Worm (Caenorhabditis elegans) whole organism, L4 larva: ENCODE results near the gene Y71H2B.2.

Experiments used
- D1046.2 ChIP-seq: fragments of 200-800 bp; sonication (Bioruptor generic); IDR thresholded peaks from 2 replicates; pipeline ENCODE4 v1.3.6; 2022; ENCODE audit warnings: missing genetic modification characterization, missing compliant biosample characterization
- F26F4.8 ChIP-seq: fragments of 200-800 bp; sonication (Bioruptor generic); conservative IDR thresholded peaks from 2 replicates; pipeline ENCODE4 v1.3.6; 2022; ENCODE audit warnings: missing genetic modification characterization, missing compliant biosample characterization
- F44E2.7 ChIP-seq: fragments of 200-800 bp; sonication (Bioruptor generic); IDR thresholded peaks from 2 replicates; pipeline ENCODE4 v2.1.2; 2022; ENCODE audit warnings: missing genetic modification characterization, missing compliant biosample characterization
- R02D3.7 ChIP-seq: fragments of 150-350 bp; sonication (generic microtip); optimal IDR thresholded peaks from 3 replicates; lab custom pipeline; 2014; ENCODE audit warnings: missing biosample characterization, missing genetic modification characterization
- Y48G9A.11 ChIP-seq: fragments of 200-800 bp; sonication (Bioruptor generic); IDR thresholded peaks from 2 replicates; pipeline ENCODE4 v1.3.6; 2022; ENCODE audit warnings: missing genetic modification reagents, missing genetic modification characterization, missing compliant biosample characterization
- Y75B8A.6 ChIP-seq: fragments of 200-800 bp; sonication (Bioruptor generic); IDR thresholded peaks from 2 replicates; pipeline ENCODE4 v1.3.6; 2022; ENCODE audit warnings: missing genetic modification reagents, missing genetic modification characterization, missing compliant biosample characterization
- aha-1 ChIP-seq: fragments of 150-350 bp; peaks from one replicate; lab custom pipeline; 2014; ENCODE audit warnings: missing biosample characterization, missing genetic modification characterization
- aly-2 ChIP-seq: sonication (generic microtip); optimal IDR thresholded peaks from 2 replicates; lab custom pipeline; 2018; ENCODE audit warnings: missing biosample characterization, missing genetic modification characterization
- arid-1 ChIP-seq: fragments of 200-800 bp; sonication (Bioruptor generic); conservative IDR thresholded peaks from 2 replicates; pipeline ENCODE4 v1.3.6; 2022; ENCODE audit warnings: missing genetic modification reagents, missing genetic modification characterization, missing compliant biosample characterization
- ceh-20 ChIP-seq: fragments of 200-800 bp; sonication (Bioruptor generic); IDR thresholded peaks from 2 replicates; pipeline ENCODE4 v1.3.6; 2022; ENCODE audit warnings: missing genetic modification reagents, missing genetic modification characterization, missing compliant biosample characterization
- ceh-28 ChIP-seq: fragments of 150-350 bp; optimal IDR thresholded peaks from 2 replicates; lab custom pipeline; 2014; ENCODE audit warnings: missing biosample characterization, missing genetic modification reagents, missing genetic modification characterization
- ceh-82 ChIP-seq: sonication (generic microtip); optimal IDR thresholded peaks from 2 replicates; lab custom pipeline; 2017; ENCODE audit warnings: missing biosample characterization, missing genetic modification characterization
- ces-1 ChIP-seq: fragments of 150-350 bp; sonication (generic microtip); optimal IDR thresholded peaks from 4 replicates; lab custom pipeline; 2014; ENCODE audit warnings: missing biosample characterization, missing genetic modification reagents, missing genetic modification characterization
- ctbp-1 ChIP-seq: fragments of 200-800 bp; sonication (Bioruptor generic); IDR thresholded peaks from 2 replicates; pipeline ENCODE4 v1.3.6; 2022; ENCODE audit warnings: missing genetic modification reagents, missing genetic modification characterization, missing compliant biosample characterization
- daf-19 ChIP-seq: fragments of 200-800 bp; sonication (Bioruptor generic); conservative IDR thresholded peaks from 2 replicates; pipeline ENCODE4 v1.3.6; 2022; ENCODE audit warnings: missing genetic modification characterization, missing compliant biosample characterization
- daf-8 ChIP-seq: fragments of 200-800 bp; sonication (Bioruptor generic); IDR thresholded peaks from 2 replicates; pipeline ENCODE4 v1.3.6; 2022; ENCODE audit warnings: missing genetic modification characterization, missing compliant biosample characterization
- dmd-6 ChIP-seq: fragments of 200-800 bp; sonication (Bioruptor generic); IDR thresholded peaks from 2 replicates; pipeline ENCODE4 v1.3.6; 2022; ENCODE audit warnings: missing genetic modification reagents, missing genetic modification characterization, missing compliant biosample characterization
- dmd-8 ChIP-seq: fragments of 200-800 bp; sonication (Bioruptor generic); IDR thresholded peaks from 2 replicates; pipeline ENCODE4 v1.3.6; 2022; ENCODE audit warnings: missing genetic modification characterization, missing compliant biosample characterization
- dmd-9 ChIP-seq: fragments of 200-800 bp; sonication (Bioruptor generic); IDR thresholded peaks from 2 replicates; pipeline ENCODE4 v1.3.6; 2022; ENCODE audit warnings: missing genetic modification reagents, missing genetic modification characterization, missing compliant biosample characterization
- dve-1 ChIP-seq: sonication (generic microtip); optimal IDR thresholded peaks from 2 replicates; lab custom pipeline; 2017; ENCODE audit warnings: antibody characterized with exemption, mild to moderate bottlenecking, missing genetic modification characterization, missing compliant biosample characterization; ENCODE audit not compliant: insufficient read depth
- egl-27 ChIP-seq: sonication (generic microtip); optimal IDR thresholded peaks from 3 replicates; lab custom pipeline; 2017; ENCODE audit warnings: missing biosample characterization, missing genetic modification reagents, missing genetic modification characterization
- fos-1 ChIP-seq: fragments of 150-350 bp; optimal IDR thresholded peaks from 2 replicates; lab custom pipeline; 2014; ENCODE audit warnings: missing biosample characterization, missing genetic modification characterization
- hif-1 ChIP-seq, 2 experiments: sonication (generic microtip); optimal IDR thresholded peaks; 2 replicates each; lab custom pipeline; 2016 to 2017; ENCODE audit warnings: missing compliant biosample characterization in 2 of 2, missing genetic modification characterization in 2 of 2, missing genetic modification reagents in 2 of 2, missing genotype in 2 of 2, mild to moderate bottlenecking in 1 of 2
- jun-1 ChIP-seq: fragments of 150-350 bp; optimal IDR thresholded peaks from 2 replicates; lab custom pipeline; 2014; ENCODE audit warnings: missing biosample characterization, missing genetic modification reagents, missing genetic modification characterization
- lim-7 ChIP-seq: fragments of 200-800 bp; sonication (Bioruptor generic); IDR thresholded peaks from 2 replicates; pipeline ENCODE4 v1.3.6; 2022; ENCODE audit warnings: missing genetic modification characterization, missing compliant biosample characterization
- lin-1 ChIP-seq: fragments of 200-800 bp; sonication (Bioruptor generic); IDR thresholded peaks from 2 replicates; pipeline ENCODE4 v1.3.6; 2022; ENCODE audit warnings: missing genetic modification reagents, missing genetic modification characterization, missing compliant biosample characterization
- lin-13 ChIP-seq: fragments of 150-350 bp; optimal IDR thresholded peaks from 2 replicates; lab custom pipeline; 2014; ENCODE audit warnings: missing biosample characterization, missing genetic modification reagents, missing genetic modification characterization
- lin-29 ChIP-seq: fragments of 200-800 bp; sonication (Bioruptor generic); IDR thresholded peaks from 2 replicates; pipeline ENCODE4 v1.3.6; 2022; ENCODE audit warnings: missing genetic modification reagents, missing genetic modification characterization, missing compliant biosample characterization
- lsy-2 ChIP-seq, 2 experiments: fragments of 150-350 bp in 1 of 2; sonication (generic microtip) in 1 of 2; optimal IDR thresholded peaks; 2 replicates each; lab custom pipeline; 2014 to 2017; ENCODE audit warnings: missing biosample characterization in 2 of 2, missing genetic modification characterization in 2 of 2
- madf-5 ChIP-seq, 2 experiments: fragments of 200-800 bp; sonication (Bioruptor generic); IDR thresholded peaks; 2 replicates each; pipeline ENCODE4 v1.3.6; 2022; ENCODE audit warnings: missing compliant biosample characterization in 2 of 2, missing genetic modification characterization in 2 of 2
- mdl-1 ChIP-seq, 2 experiments: fragments of 150-350 bp in 1 of 2; sonication (generic microtip) in 1 of 2; optimal IDR thresholded peaks; 2 replicates each; lab custom pipeline; 2014 to 2017; ENCODE audit warnings: missing biosample characterization in 2 of 2, missing genetic modification characterization in 2 of 2
- mdt-29 ChIP-seq: fragments of 200-800 bp; sonication (Bioruptor generic); IDR thresholded peaks from 2 replicates; pipeline ENCODE4 v1.3.6; 2022; ENCODE audit warnings: missing genetic modification reagents, missing genetic modification characterization, missing compliant biosample characterization
- mes-2 ChIP-seq: sonication (generic microtip); optimal IDR thresholded peaks from 2 replicates; lab custom pipeline; 2016; ENCODE audit warnings: missing genotype, mild to moderate bottlenecking, missing genetic modification characterization, missing compliant biosample characterization; ENCODE audit not compliant: poor library complexity, severe bottlenecking
- nhr-10 ChIP-seq: fragments of 150-350 bp; optimal IDR thresholded peaks from 2 replicates; lab custom pipeline; 2014; ENCODE audit warnings: missing biosample characterization, missing genetic modification characterization
- nhr-102 ChIP-seq: sonication (generic microtip); optimal IDR thresholded peaks from 2 replicates; lab custom pipeline; 2016; ENCODE audit warnings: mild to moderate bottlenecking, missing genetic modification characterization, moderate library complexity, missing compliant biosample characterization
- nhr-11 ChIP-seq: fragments of 150-350 bp; optimal IDR thresholded peaks from 2 replicates; lab custom pipeline; 2014; ENCODE audit warnings: missing biosample characterization, missing genetic modification characterization
- nhr-28 ChIP-seq: fragments of 150-350 bp; optimal IDR thresholded peaks from 2 replicates; lab custom pipeline; 2014; ENCODE audit warnings: missing biosample characterization, missing genetic modification characterization
- nhr-41 ChIP-seq: fragments of 200-800 bp; sonication (Bioruptor generic); IDR thresholded peaks from 2 replicates; pipeline ENCODE4 v1.3.6; 2022; ENCODE audit warnings: missing genetic modification reagents, missing genetic modification characterization, missing compliant biosample characterization
- nhr-42 ChIP-seq: fragments of 200-800 bp; sonication (Bioruptor generic); IDR thresholded peaks from 2 replicates; pipeline ENCODE4 v1.3.6; 2022; ENCODE audit warnings: missing genetic modification characterization, missing compliant biosample characterization
- nhr-48 ChIP-seq: sonication (generic microtip); optimal IDR thresholded peaks from 2 replicates; lab custom pipeline; 2016; ENCODE audit warnings: mild to moderate bottlenecking, missing genetic modification characterization, missing compliant biosample characterization
- nhr-6 ChIP-seq: fragments of 150-350 bp; optimal IDR thresholded peaks from 2 replicates; lab custom pipeline; 2014; ENCODE audit warnings: missing biosample characterization, missing genetic modification characterization
- nhr-76 ChIP-seq: fragments of 150-350 bp; optimal IDR thresholded peaks from 2 replicates; lab custom pipeline; 2014; ENCODE audit warnings: missing biosample characterization, missing genetic modification characterization
- rbr-2 ChIP-seq: sonication (generic microtip); optimal IDR thresholded peaks from 2 replicates; lab custom pipeline; 2016; ENCODE audit warnings: missing genotype, missing genetic modification characterization, missing compliant biosample characterization
- sdz-12 ChIP-seq: fragments of 200-800 bp; sonication (Bioruptor generic); optimal IDR thresholded peaks from 2 replicates; lab custom pipeline; 2018; ENCODE audit warnings: mild to moderate bottlenecking, missing genetic modification characterization, missing compliant biosample characterization
- snpc-1.2 ChIP-seq: fragments of 200-800 bp; sonication (Bioruptor generic); IDR thresholded peaks from 2 replicates; pipeline ENCODE4 v1.3.6; 2022; ENCODE audit warnings: missing genetic modification reagents, missing genetic modification characterization, missing compliant biosample characterization
- spr-1 ChIP-seq: sonication (generic microtip); optimal IDR thresholded peaks from 2 replicates; lab custom pipeline; 2016; ENCODE audit warnings: mild to moderate bottlenecking, missing genetic modification characterization, missing compliant biosample characterization
- spr-3 ChIP-seq: fragments of 200-800 bp; sonication (Bioruptor generic); optimal IDR thresholded peaks from 2 replicates; lab custom pipeline; 2018; ENCODE audit warnings: mild to moderate bottlenecking, missing genetic modification characterization, missing compliant biosample characterization
- tag-97 ChIP-seq: fragments of 200-800 bp; sonication (Bioruptor generic); IDR thresholded peaks from 2 replicates; pipeline ENCODE4 v1.3.6; 2022; ENCODE audit warnings: missing genetic modification characterization, missing compliant biosample characterization
- zfp-3 ChIP-seq: fragments of 200-800 bp; sonication (Bioruptor generic); conservative IDR thresholded peaks from 2 replicates; pipeline ENCODE4 v1.3.6; 2022; ENCODE audit warnings: missing genetic modification reagents, missing genetic modification characterization, missing compliant biosample characterization
- zip-11 ChIP-seq: fragments of 200-800 bp; sonication (Bioruptor generic); IDR thresholded peaks from 2 replicates; pipeline ENCODE4 v1.3.6; 2022; ENCODE audit warnings: missing genetic modification characterization, missing compliant biosample characterization
- ztf-11 ChIP-seq: fragments of 150-350 bp; optimal IDR thresholded peaks from 2 replicates; lab custom pipeline; 2014; ENCODE audit warnings: missing biosample characterization, missing genetic modification characterization

Y71H2B.2 gene

DNA sequence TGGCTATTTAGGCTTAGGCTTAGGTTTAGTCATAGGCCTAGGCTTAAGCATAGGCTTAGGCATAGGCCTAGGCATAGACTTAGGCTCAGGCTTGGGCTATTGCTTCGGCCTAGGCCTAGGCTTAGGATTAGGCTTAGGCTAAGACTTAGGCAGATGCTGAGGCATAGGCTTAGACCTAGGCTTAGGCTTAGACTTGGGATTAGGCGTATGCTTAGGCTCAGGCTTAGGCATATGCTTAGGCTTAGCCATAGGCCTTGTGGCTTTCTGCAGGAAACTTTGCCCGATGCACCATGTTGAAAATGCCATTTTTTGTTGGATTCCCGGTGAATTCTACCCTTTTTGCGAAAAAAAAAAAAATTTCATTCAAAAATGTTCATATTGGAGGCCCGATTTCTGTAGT lies 45.0 kb upstream of the Y71H2B.2 start:
- TF ChIP-seq aha-1 (tag; lab: Kevin White, UChicago) (peak; percentile 52), nhr-41 (GFP tag; lab: Robert Waterston, UW) (no peak)

DNA sequence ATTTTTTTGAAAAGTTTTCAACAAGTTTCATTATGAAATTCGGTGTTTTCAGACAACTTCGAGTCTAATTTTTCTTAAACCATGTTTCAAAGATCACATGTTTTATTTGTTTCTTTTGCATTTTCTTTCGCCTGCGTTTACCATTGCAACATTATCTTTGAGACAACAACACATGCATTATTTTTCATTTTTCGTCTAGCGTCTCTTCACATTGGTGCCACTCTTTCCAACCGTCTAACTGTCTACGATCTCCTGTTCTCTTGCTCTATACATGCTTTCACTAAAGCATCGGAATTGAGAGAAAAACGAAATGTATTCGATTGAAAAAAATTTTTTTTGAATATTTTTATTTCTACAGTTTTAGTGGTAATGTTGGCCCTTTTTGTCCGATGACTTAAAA lies 44.4 kb upstream of the Y71H2B.2 start:
- TF ChIP-seq zip-11 (GFP tag; lab: Robert Waterston, UW) (no peak), R02D3.7 (tag; lab: Kevin White, UChicago) (no peak), nhr-6 (peak; percentile 63), sdz-12 (GFP tag; lab: Kevin White, UChicago) (no peak), daf-19 (GFP tag; lab: Robert Waterston, UW) (no peak), ceh-82 (tag; lab: Kevin White, UChicago) (no peak), nhr-28 (peak; percentile 53), nhr-11 (tag; lab: Kevin White, UChicago) (no peak), mdl-1 (tag; optimal IDR thresholded peaks at IDR 0.05; lab: Kevin White, UChicago) (peak in 1 of 2 experiments; percentile 63), tag-97 (no peak), ctbp-1 (GFP tag; lab: Robert Waterston, UW) (no peak), dmd-8 (GFP tag; lab: Robert Waterston, UW) (no peak), egl-27 (no peak), aly-2 (tag; lab: Kevin White, UChicago) (no peak), lin-13 (GFP tag; lab: Kevin White, UChicago) (no peak), lsy-2 (tag; optimal IDR thresholded peaks at IDR 0.05; lab: Kevin White, UChicago) (peak in 1 of 2 experiments; percentile 82), lim-7 (no peak), arid-1 (GFP tag; lab: Robert Waterston, UW) (no peak), nhr-102 (no peak), lin-1 (no peak), daf-8 (GFP tag; lab: Robert Waterston, UW) (no peak), Y75B8A.6 (no peak), dmd-6 (GFP tag; lab: Robert Waterston, UW) (peak; percentile 31), lin-29 (GFP tag; lab: Robert Waterston, UW) (no peak), nhr-48 (no peak), nhr-10 (tag; lab: Kevin White, UChicago) (no peak), Y48G9A.11 (no peak), dve-1 (tag; lab: Kevin White, UChicago) (peak; percentile 85), ceh-28 (tag; lab: Kevin White, UChicago) (no peak), fos-1 (tag; lab: Kevin White, UChicago) (no peak), rbr-2 (tag; lab: Kevin White, UChicago) (peak; percentile 18), mes-2 (tag; lab: Kevin White, UChicago) (peak; percentile 45), F26F4.8 (GFP tag; lab: Robert Waterston, UW) (no peak), ztf-11 (no peak), dmd-9 (GFP tag; lab: Robert Waterston, UW) (no peak), ces-1 (GFP tag; lab: Kevin White, UChicago) (no peak), hif-1 (tag; optimal IDR thresholded peaks at IDR 0.05; lab: Kevin White, UChicago) (no peak), D1046.2 (no peak), F44E2.7 (GFP tag; lab: Robert Waterston, UW) (no peak), mdt-29 (GFP tag; lab: Robert Waterston, UW) (no peak), snpc-1.2 (GFP tag; lab: Robert Waterston, UW) (no peak), madf-5 (GFP tag; IDR thresholded peaks at IDR 0.05; lab: Robert Waterston, UW) (no peak), spr-3 (no peak), ceh-20 (no peak), spr-1 (tag; lab: Kevin White, UChicago) (no peak), zfp-3 (GFP tag; lab: Robert Waterston, UW) (no peak), nhr-76 (no peak), nhr-42 (GFP tag; lab: Robert Waterston, UW) (no peak), jun-1 (tag; lab: Kevin White, UChicago) (no peak)
